Worm (Caenorhabditis elegans): Measurements from ENCODE around the gene Y45F10D.2.

The Y45F10D.2 gene

DNA sequence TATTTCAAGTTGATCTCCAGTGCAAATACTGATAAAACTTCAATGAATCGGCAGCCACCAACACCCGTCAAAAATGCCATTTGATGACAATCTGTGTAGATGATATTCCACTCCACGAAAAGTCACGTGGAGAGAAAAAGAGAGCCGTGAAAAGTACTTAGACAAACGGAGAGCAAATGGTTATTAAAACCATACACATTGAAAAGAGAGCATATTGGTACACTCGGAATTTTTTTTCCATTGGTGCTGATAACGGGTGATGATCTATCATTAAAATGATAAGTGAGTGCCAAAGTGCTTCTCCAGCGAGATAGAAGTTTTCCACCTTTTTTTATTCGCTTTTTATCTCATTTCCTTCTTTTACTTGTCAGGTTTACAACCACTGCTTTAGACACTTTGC lies 49.3 kb downstream of the Y45F10D.2 start (continued):
- TF ChIP-seq nhr-12 (tag; optimal IDR thresholded peaks at IDR 0.05) (no peak), daf-12 (tag; optimal IDR thresholded peaks at IDR 0.05) (no peak), sea-2 (GFP tag; optimal IDR thresholded peaks at IDR 0.05) (no peak), nhr-237 (tag; optimal IDR thresholded peaks at IDR 0.05) (no peak), unc-62 (GFP tag; optimal IDR thresholded peaks at IDR 0.05) (no peak), egl-27 (tag; optimal IDR thresholded peaks at IDR 0.05) (no peak), elt-2 (tag; optimal IDR thresholded peaks at IDR 0.05) (peak; percentile 100), egl-5 (tag; optimal IDR thresholded peaks at IDR 0.05) (no peak), nhr-76 (tag; optimal IDR thresholded peaks at IDR 0.05) (no peak), nhr-25 (tag; optimal IDR thresholded peaks at IDR 0.05) (no peak), zag-1 (tag; optimal IDR thresholded peaks at IDR 0.05) (no peak), fkh-10 (GFP tag; optimal IDR thresholded peaks at IDR 0.05) (no peak)

Measured in whole organism, L3 larva.